Worm (Caenorhabditis elegans) whole organism, L4 larva: Measurements from ENCODE around the gene F36F12.7.

Experiments
- D1046.2 ChIP-seq: fragments of 200-800 bp; sonication (Bioruptor generic); IDR thresholded peaks from 2 replicates; pipeline ENCODE4 v1.3.6; 2022; ENCODE audit warnings: missing genetic modification characterization, missing compliant biosample characterization
- F26F4.8 ChIP-seq: fragments of 200-800 bp; sonication (Bioruptor generic); conservative IDR thresholded peaks from 2 replicates; pipeline ENCODE4 v1.3.6; 2022; ENCODE audit warnings: missing genetic modification characterization, missing compliant biosample characterization
- R02D3.7 ChIP-seq: fragments of 150-350 bp; sonication (generic microtip); optimal IDR thresholded peaks from 3 replicates; lab custom pipeline; 2014; ENCODE audit warnings: missing biosample characterization, missing genetic modification characterization
- ZK337.2 ChIP-seq: fragments of 200-800 bp; sonication (Bioruptor generic); IDR thresholded peaks from 2 replicates; pipeline ENCODE4 v1.3.6; 2022; ENCODE audit warnings: missing genetic modification reagents, missing genetic modification characterization, missing compliant biosample characterization
- ZK546.5 ChIP-seq, 2 experiments: sonication (generic microtip); optimal IDR thresholded peaks; 2 replicates each; lab custom pipeline; 2017; ENCODE audit warnings: missing biosample characterization in 2 of 2, missing genetic modification characterization in 2 of 2
- arid-1 ChIP-seq: fragments of 200-800 bp; sonication (Bioruptor generic); conservative IDR thresholded peaks from 2 replicates; pipeline ENCODE4 v1.3.6; 2022; ENCODE audit warnings: missing genetic modification reagents, missing genetic modification characterization, missing compliant biosample characterization
- ceh-32 ChIP-seq: sonication (generic microtip); optimal IDR thresholded peaks from 2 replicates; lab custom pipeline; 2016; ENCODE audit warnings: mild to moderate bottlenecking, missing genetic modification characterization, missing compliant biosample characterization; ENCODE audit not compliant: poor library complexity
- cey-2 ChIP-seq: sonication (generic microtip); optimal IDR thresholded peaks from 3 replicates; lab custom pipeline; 2017; ENCODE audit warnings: missing genetic modification characterization, mild to moderate bottlenecking, missing compliant biosample characterization, antibody characterized with exemption, borderline replicate concordance; ENCODE audit not compliant: insufficient read depth
- ctbp-1 ChIP-seq: fragments of 200-800 bp; sonication (Bioruptor generic); IDR thresholded peaks from 2 replicates; pipeline ENCODE4 v1.3.6; 2022; ENCODE audit warnings: missing genetic modification reagents, missing genetic modification characterization, missing compliant biosample characterization
- daf-12 ChIP-seq: fragments of 150-350 bp; optimal IDR thresholded peaks from 2 replicates; lab custom pipeline; 2014; ENCODE audit warnings: missing biosample characterization, missing genetic modification reagents, missing genetic modification characterization
- daf-16 ChIP-seq, 3 experiments: sonication (generic microtip); optimal IDR thresholded peaks; 2 replicates each; lab custom pipeline; 2016 to 2017; ENCODE audit warnings: missing genetic modification characterization in 3 of 3, missing genetic modification reagents in 3 of 3, mild to moderate bottlenecking in 2 of 3, missing compliant biosample characterization in 2 of 3, missing biosample characterization in 1 of 3, moderate library complexity in 1 of 3
- daf-19 ChIP-seq: fragments of 200-800 bp; sonication (Bioruptor generic); conservative IDR thresholded peaks from 2 replicates; pipeline ENCODE4 v1.3.6; 2022; ENCODE audit warnings: missing genetic modification characterization, missing compliant biosample characterization
- dmd-6 ChIP-seq: fragments of 200-800 bp; sonication (Bioruptor generic); IDR thresholded peaks from 2 replicates; pipeline ENCODE4 v1.3.6; 2022; ENCODE audit warnings: missing genetic modification reagents, missing genetic modification characterization, missing compliant biosample characterization
- dpl-1 ChIP-seq: fragments of 150-350 bp; optimal IDR thresholded peaks from 2 replicates; lab custom pipeline; 2014; ENCODE audit warnings: missing biosample characterization, missing genetic modification reagents, missing genetic modification characterization
- dve-1 ChIP-seq: sonication (generic microtip); optimal IDR thresholded peaks from 2 replicates; lab custom pipeline; 2017; ENCODE audit warnings: antibody characterized with exemption, mild to moderate bottlenecking, missing genetic modification characterization, missing compliant biosample characterization; ENCODE audit not compliant: insufficient read depth
- egl-43 ChIP-seq: fragments of 200-800 bp; sonication (Bioruptor generic); IDR thresholded peaks from 2 replicates; pipeline ENCODE4 v1.3.6; 2022; ENCODE audit warnings: missing genetic modification reagents, missing genetic modification characterization, missing compliant biosample characterization
- fkh-10 ChIP-seq: fragments of 150-350 bp; optimal IDR thresholded peaks from 2 replicates; lab custom pipeline; 2014; ENCODE audit warnings: missing biosample characterization, missing genetic modification reagents, missing genetic modification characterization
- fos-1 ChIP-seq: fragments of 150-350 bp; optimal IDR thresholded peaks from 2 replicates; lab custom pipeline; 2014; ENCODE audit warnings: missing biosample characterization, missing genetic modification characterization
- hmg-1.1 ChIP-seq: fragments of 200-800 bp; sonication (Bioruptor generic); IDR thresholded peaks from 2 replicates; pipeline ENCODE4 v1.3.6; 2022; ENCODE audit warnings: missing genetic modification reagents, missing genetic modification characterization, missing compliant biosample characterization
- lim-7 ChIP-seq: fragments of 200-800 bp; sonication (Bioruptor generic); IDR thresholded peaks from 2 replicates; pipeline ENCODE4 v1.3.6; 2022; ENCODE audit warnings: missing genetic modification characterization, missing compliant biosample characterization
- lin-1 ChIP-seq: fragments of 200-800 bp; sonication (Bioruptor generic); IDR thresholded peaks from 2 replicates; pipeline ENCODE4 v1.3.6; 2022; ENCODE audit warnings: missing genetic modification reagents, missing genetic modification characterization, missing compliant biosample characterization
- lin-13 ChIP-seq: fragments of 150-350 bp; optimal IDR thresholded peaks from 2 replicates; lab custom pipeline; 2014; ENCODE audit warnings: missing biosample characterization, missing genetic modification reagents, missing genetic modification characterization
- lir-3 ChIP-seq: sonication (generic microtip); optimal IDR thresholded peaks from 2 replicates; lab custom pipeline; 2016; ENCODE audit warnings: mild to moderate bottlenecking, missing genetic modification characterization, missing compliant biosample characterization
- madf-9 ChIP-seq: fragments of 200-800 bp; sonication (Bioruptor generic); conservative IDR thresholded peaks from 2 replicates; pipeline ENCODE4 v1.3.6; 2022; ENCODE audit warnings: missing genetic modification reagents, missing genetic modification characterization, missing compliant biosample characterization
- mdl-1 ChIP-seq, 2 experiments: fragments of 150-350 bp in 1 of 2; sonication (generic microtip) in 1 of 2; optimal IDR thresholded peaks; 2 replicates each; lab custom pipeline; 2014 to 2017; ENCODE audit warnings: missing biosample characterization in 2 of 2, missing genetic modification characterization in 2 of 2
- mdt-29 ChIP-seq: fragments of 200-800 bp; sonication (Bioruptor generic); IDR thresholded peaks from 2 replicates; pipeline ENCODE4 v1.3.6; 2022; ENCODE audit warnings: missing genetic modification reagents, missing genetic modification characterization, missing compliant biosample characterization
- nhr-102 ChIP-seq: sonication (generic microtip); optimal IDR thresholded peaks from 2 replicates; lab custom pipeline; 2016; ENCODE audit warnings: mild to moderate bottlenecking, missing genetic modification characterization, moderate library complexity, missing compliant biosample characterization
- nhr-41 ChIP-seq: fragments of 200-800 bp; sonication (Bioruptor generic); IDR thresholded peaks from 2 replicates; pipeline ENCODE4 v1.3.6; 2022; ENCODE audit warnings: missing genetic modification reagents, missing genetic modification characterization, missing compliant biosample characterization
- nhr-77 ChIP-seq: fragments of 150-350 bp; optimal IDR thresholded peaks from 2 replicates; lab custom pipeline; 2014; ENCODE audit warnings: missing biosample characterization, missing genetic modification characterization
- php-3 ChIP-seq: fragments of 200-800 bp; sonication (Bioruptor generic); IDR thresholded peaks from 2 replicates; pipeline ENCODE4 v1.3.6; 2022; ENCODE audit warnings: missing genetic modification reagents, missing genetic modification characterization, missing compliant biosample characterization
- sdz-12 ChIP-seq: fragments of 200-800 bp; sonication (Bioruptor generic); optimal IDR thresholded peaks from 2 replicates; lab custom pipeline; 2018; ENCODE audit warnings: mild to moderate bottlenecking, missing genetic modification characterization, missing compliant biosample characterization
- set-16 ChIP-seq: fragments of 200-800 bp; sonication (Bioruptor generic); IDR thresholded peaks from 2 replicates; pipeline ENCODE4 v1.3.6; 2022; ENCODE audit warnings: missing genetic modification reagents, missing genetic modification characterization, missing compliant biosample characterization
- vab-7 ChIP-seq: fragments of 200-800 bp; sonication (Bioruptor generic); IDR thresholded peaks from 2 replicates; pipeline ENCODE4 v1.3.6; 2022; ENCODE audit warnings: missing genetic modification reagents, missing genetic modification characterization, missing compliant biosample characterization
- zag-1 ChIP-seq: fragments of 150-350 bp; optimal IDR thresholded peaks from 2 replicates; lab custom pipeline; 2014; ENCODE audit warnings: missing biosample characterization, missing genetic modification characterization
- zfp-2 ChIP-seq: sonication (generic microtip); optimal IDR thresholded peaks from 2 replicates; lab custom pipeline; 2016; ENCODE audit warnings: mild to moderate bottlenecking, missing genetic modification characterization, missing compliant biosample characterization
- zip-11 ChIP-seq: fragments of 200-800 bp; sonication (Bioruptor generic); IDR thresholded peaks from 2 replicates; pipeline ENCODE4 v1.3.6; 2022; ENCODE audit warnings: missing genetic modification characterization, missing compliant biosample characterization
- zip-2 ChIP-seq: fragments of 150-350 bp; optimal IDR thresholded peaks from 2 replicates; lab custom pipeline; 2014; ENCODE audit warnings: missing biosample characterization, missing genetic modification characterization
- ztf-7 ChIP-seq: fragments of 150-350 bp; optimal IDR thresholded peaks from 2 replicates; lab custom pipeline; 2014; ENCODE audit warnings: missing biosample characterization, missing genetic modification characterization

The F36F12.7 gene

ce11 chrV:2110368-2110767 is 11.2 kb downstream of the F36F12.7 start, which contains the start of gene F22F7.3:
F22F7.3 (plus strand) TSS chrV:2110668.
- TF ChIP-seq zip-11 (GFP tag; lab: Robert Waterston, UW), result no peak
- TF ChIP-seq ztf-7 (tag; lab: Kevin White, UChicago), result no peak
- no peak for TF ChIP-seq mdl-1 (tag; optimal IDR thresholded peaks at IDR 0.05; lab: Kevin White, UChicago)
- no peak for TF ChIP-seq daf-16 (GFP tag; optimal IDR thresholded peaks at IDR 0.05; lab: Kevin White, UChicago)
- no peak for TF ChIP-seq daf-16 (tag; optimal IDR thresholded peaks at IDR 0.05; lab: Kevin White, UChicago)
- no peak for TF ChIP-seq daf-12 (tag; lab: Kevin White, UChicago)
- TF ChIP-seq lin-13 (GFP tag; lab: Kevin White, UChicago), result no peak
- TF ChIP-seq madf-9, result no peak
- no peak for TF ChIP-seq ceh-32 (tag; lab: Kevin White, UChicago)
- TF ChIP-seq fos-1 (tag; lab: Kevin White, UChicago), result no peak
- TF ChIP-seq zag-1 (tag; lab: Kevin White, UChicago), result no peak
- TF ChIP-seq dpl-1 (GFP tag; lab: Kevin White, UChicago), result no peak

DNA sequence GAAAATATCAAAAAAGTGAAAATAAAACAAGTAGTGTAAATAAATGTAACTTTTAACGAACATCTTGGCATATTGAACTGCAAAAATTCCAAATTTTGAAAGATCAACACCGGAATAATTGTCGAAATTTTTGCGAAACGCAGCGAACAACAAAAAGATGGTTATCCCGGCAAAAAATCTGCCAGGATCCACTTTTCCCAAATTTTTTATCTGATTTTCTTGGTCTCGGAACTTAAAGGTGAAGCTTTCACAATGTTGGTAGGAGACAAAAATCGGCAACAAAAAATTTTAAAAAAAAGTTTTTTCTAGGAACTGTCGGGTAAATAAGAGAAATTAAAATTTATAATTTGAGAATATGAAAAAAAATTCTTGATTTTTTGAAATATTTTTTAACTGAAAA is 19.4 kb downstream of the F36F12.7 start, which contains the start of gene bgnt-1.2:
TSS of gene bgnt-1.2 (minus strand) at position 101 of the 400 bp plus-strand sequence.
- TF ChIP-seq daf-19 (GFP tag; lab: Robert Waterston, UW), result no peak
- no peak for TF ChIP-seq mdt-29 (GFP tag; lab: Robert Waterston, UW)
- no peak for TF ChIP-seq ctbp-1 (GFP tag; lab: Robert Waterston, UW)
- TF ChIP-seq lir-3 (tag; lab: Kevin White, UChicago), result no peak
- TF ChIP-seq R02D3.7 (tag; lab: Kevin White, UChicago), result no peak
- no peak for TF ChIP-seq nhr-102
- no peak for TF ChIP-seq zfp-2 (tag; lab: Kevin White, UChicago)
- TF ChIP-seq D1046.2 (GFP tag; lab: Robert Waterston, UW), result no peak
- no peak for TF ChIP-seq lim-7 (GFP tag; lab: Robert Waterston, UW)
- no peak for TF ChIP-seq dve-1 (tag; lab: Kevin White, UChicago)
- no peak for TF ChIP-seq php-3
- TF ChIP-seq zip-2 (tag; lab: Kevin White, UChicago), result no peak
- TF ChIP-seq cey-2 (tag; lab: Kevin White, UChicago), result no peak
- TF ChIP-seq nhr-77, result no peak
- TF ChIP-seq fkh-10 (GFP tag; lab: Kevin White, UChicago), result no peak
- TF ChIP-seq egl-43, result no peak

- TF ChIP-seq lin-1, result no peak
- no peak for TF ChIP-seq hmg-1.1 (GFP tag; lab: Robert Waterston, UW)
- no peak for TF ChIP-seq nhr-41 (GFP tag; lab: Robert Waterston, UW)
- TF ChIP-seq set-16, result no peak
- no peak for TF ChIP-seq sdz-12 (GFP tag; lab: Kevin White, UChicago)
- no peak for TF ChIP-seq daf-12 (tag; lab: Kevin White, UChicago)
- no peak for TF ChIP-seq F26F4.8 (GFP tag; lab: Robert Waterston, UW)
- no peak for TF ChIP-seq ZK337.2 (GFP tag; lab: Robert Waterston, UW)
- no peak for TF ChIP-seq fos-1 (tag; lab: Kevin White, UChicago)
- TF ChIP-seq arid-1 (GFP tag; lab: Robert Waterston, UW), result no peak
- TF ChIP-seq dmd-6 (GFP tag; lab: Robert Waterston, UW), result no peak
- no peak for TF ChIP-seq ZK546.5 (tag; optimal IDR thresholded peaks at IDR 0.05; lab: Kevin White, UChicago)
- TF ChIP-seq vab-7, result no peak
Measured at ce11 chrV:2119529-2119928, 20.4 kb downstream of the F36F12.7 start, which contains the start of gene F22F7.11. F22F7.11 (plus strand) TSS chrV:2119829.
